Fruit fly (Drosophila melanogaster) whole organism, prepupa: Measurements from ENCODE around the gene CG9813.

Experiments
- CG10631 ChIP-seq: fragments of 200-800 bp; sonication (Bioruptor generic); optimal IDR thresholded peaks from 2 replicates; lab custom pipeline; 2016; ENCODE audit warnings: missing biosample characterization, missing genetic modification characterization
- CG11294 ChIP-seq: fragments of 200-800 bp; sonication (Bioruptor generic); IDR thresholded peaks from 2 replicates; pipeline ENCODE4 v1.3.6; 2022; ENCODE audit warnings: missing biosample characterization, missing genetic modification characterization
- CG11762 ChIP-seq: fragments of 200-800 bp; sonication (Bioruptor generic); optimal IDR thresholded peaks from 3 replicates; lab custom pipeline; 2016; ENCODE audit warnings: missing biosample characterization, missing genetic modification characterization; ENCODE audit not compliant: insufficient read depth
- CG15336 ChIP-seq: fragments of 200-800 bp; sonication (Bioruptor generic); IDR thresholded peaks from 2 replicates; pipeline ENCODE4 v1.3.6; 2022; ENCODE audit warnings: missing biosample characterization, missing genetic modification characterization
- CG3032 ChIP-seq: fragments of 200-800 bp; optimal IDR thresholded peaks from 2 replicates; lab custom pipeline; 2019; ENCODE audit warnings: missing biosample characterization, mild to moderate bottlenecking, missing genetic modification characterization, moderate library complexity
- CG31627 ChIP-seq: fragments of 200-800 bp; sonication (Bioruptor generic); optimal IDR thresholded peaks from 3 replicates; lab custom pipeline; 2016; ENCODE audit warnings: missing biosample characterization, missing genetic modification characterization
- CG32006 ChIP-seq: fragments of 200-800 bp; sonication (Bioruptor generic); optimal IDR thresholded peaks from 3 replicates; lab custom pipeline; 2017; ENCODE audit warnings: missing biosample characterization, mild to moderate bottlenecking, missing genetic modification characterization
- CG34406 ChIP-seq: fragments of 200-800 bp; sonication (Bioruptor generic); optimal IDR thresholded peaks from 3 replicates; lab custom pipeline; 2016; ENCODE audit warnings: missing biosample characterization, missing genetic modification characterization
- CG3919 ChIP-seq: fragments of 200-800 bp; sonication (Bioruptor generic); optimal IDR thresholded peaks from 3 replicates; lab custom pipeline; 2016; ENCODE audit warnings: missing biosample characterization, missing genetic modification characterization
- CG6163 ChIP-seq: fragments of 200-800 bp; sonication (Bioruptor generic); IDR thresholded peaks from 3 replicates; pipeline ENCODE4 v1.3.6; 2022; ENCODE audit warnings: missing biosample characterization, missing genetic modification characterization
- CG6276 ChIP-seq: fragments of 200-800 bp; sonication (Bioruptor generic); optimal IDR thresholded peaks from 2 replicates; lab custom pipeline; 2017; ENCODE audit warnings: missing biosample characterization, mild to moderate bottlenecking, missing genetic modification characterization
- CG6808 ChIP-seq: fragments of 200-800 bp; sonication (Bioruptor generic); optimal IDR thresholded peaks from 3 replicates; lab custom pipeline; 2017; ENCODE audit warnings: missing biosample characterization, missing genetic modification characterization, mild to moderate bottlenecking, moderate library complexity, missing genetic modification reagents
- CG8119 ChIP-seq: fragments of 200-800 bp; sonication (Bioruptor generic); IDR thresholded peaks from 3 replicates; pipeline ENCODE4 v1.3.6; 2022; ENCODE audit warnings: missing biosample characterization, missing genetic modification characterization
- CG8319 ChIP-seq: fragments of 200-800 bp; sonication (Bioruptor generic); optimal IDR thresholded peaks from 3 replicates; lab custom pipeline; 2016; ENCODE audit warnings: missing biosample characterization, missing genetic modification characterization
- CG9139 ChIP-seq: fragments of 200-800 bp; sonication (Bioruptor generic); optimal IDR thresholded peaks from 3 replicates; lab custom pipeline; 2017; ENCODE audit warnings: missing biosample characterization, mild to moderate bottlenecking, missing genetic modification characterization
- Eip78C ChIP-seq: fragments of 200-800 bp; sonication (Bioruptor generic); peaks from one replicate; lab custom pipeline; 2016; ENCODE audit warnings: missing biosample characterization, missing genetic modification characterization
- Eip93F ChIP-seq: fragments of 200-800 bp; sonication (Bioruptor generic); optimal IDR thresholded peaks from 2 replicates; lab custom pipeline; 2016; ENCODE audit warnings: missing biosample characterization, mild to moderate bottlenecking, missing genetic modification characterization
- Ets21C ChIP-seq: fragments of 200-800 bp; sonication (Bioruptor generic); optimal IDR thresholded peaks from 3 replicates; lab custom pipeline; 2016; ENCODE audit warnings: missing biosample characterization, missing genetic modification characterization
- Ets96B ChIP-seq: fragments of 200-800 bp; optimal IDR thresholded peaks from 2 replicates; lab custom pipeline; 2019; ENCODE audit warnings: missing biosample characterization, mild to moderate bottlenecking, missing genetic modification characterization, moderate library complexity
- Gug ChIP-seq: fragments of 200-800 bp; sonication (Bioruptor generic); IDR thresholded peaks from 2 replicates; pipeline ENCODE4 v1.3.6; 2022; ENCODE audit warnings: missing biosample characterization, missing genetic modification characterization
- Hr38 ChIP-seq: sonication (Bioruptor generic); optimal IDR thresholded peaks from 2 replicates; lab custom pipeline; 2016; ENCODE audit warnings: missing biosample characterization, missing genetic modification characterization
- Hr39 ChIP-seq: fragments of 200-800 bp; sonication (Bioruptor generic); optimal IDR thresholded peaks from 2 replicates; lab custom pipeline; 2016; ENCODE audit warnings: missing biosample characterization, missing genetic modification characterization
- Met ChIP-seq: fragments of 200-800 bp; sonication (Bioruptor generic); optimal IDR thresholded peaks from 3 replicates; lab custom pipeline; 2016; ENCODE audit warnings: missing biosample characterization, missing genetic modification characterization
- OdsH ChIP-seq: fragments of 200-800 bp; sonication (Bioruptor generic); optimal IDR thresholded peaks from 3 replicates; lab custom pipeline; 2016; ENCODE audit warnings: missing biosample characterization, missing genetic modification characterization
- Smox ChIP-seq: fragments of 200-800 bp; sonication (Bioruptor generic); optimal IDR thresholded peaks from 3 replicates; lab custom pipeline; 2016; ENCODE audit warnings: missing biosample characterization, missing genetic modification characterization
- Sox102F ChIP-seq: fragments of 200-800 bp; sonication (Bioruptor generic); optimal IDR thresholded peaks from 2 replicates; lab custom pipeline; 2016; ENCODE audit warnings: missing biosample characterization, mild to moderate bottlenecking, missing genetic modification characterization
- Sox15 ChIP-seq: fragments of 200-800 bp; sonication (Bioruptor generic); optimal IDR thresholded peaks from 3 replicates; lab custom pipeline; 2016; ENCODE audit warnings: missing biosample characterization, missing genetic modification characterization
- acj6 ChIP-seq: fragments of 200-800 bp; sonication (Bioruptor generic); optimal IDR thresholded peaks from 3 replicates; lab custom pipeline; 2016; ENCODE audit warnings: missing biosample characterization, missing genetic modification characterization
- cyc ChIP-seq: fragments of 200-800 bp; sonication (Bioruptor generic); optimal IDR thresholded peaks from 3 replicates; lab custom pipeline; 2016; ENCODE audit warnings: missing biosample characterization, missing genetic modification characterization
- dsx ChIP-seq: fragments of 200-800 bp; optimal IDR thresholded peaks from 3 replicates; lab custom pipeline; 2019; ENCODE audit warnings: missing biosample characterization, mild to moderate bottlenecking, missing genetic modification characterization, moderate library complexity; ENCODE audit not compliant: poor library complexity, severe bottlenecking
- eg ChIP-seq: fragments of 200-800 bp; sonication (Bioruptor generic); IDR thresholded peaks from 3 replicates; pipeline ENCODE4 v1.3.6; 2022; ENCODE audit warnings: missing biosample characterization, missing genetic modification characterization
- fd85E ChIP-seq: fragments of 200-800 bp; sonication (Bioruptor generic); optimal IDR thresholded peaks from 3 replicates; lab custom pipeline; 2016; ENCODE audit warnings: missing biosample characterization, missing genetic modification characterization
- fkh ChIP-seq: fragments of 200-800 bp; sonication (Bioruptor generic); optimal IDR thresholded peaks from 3 replicates; lab custom pipeline; 2017; ENCODE audit warnings: missing biosample characterization, mild to moderate bottlenecking, missing genetic modification characterization, moderate library complexity
- lz ChIP-seq: fragments of 200-800 bp; sonication (Bioruptor generic); optimal IDR thresholded peaks from 3 replicates; lab custom pipeline; 2016; ENCODE audit warnings: missing biosample characterization, missing genetic modification characterization
- net ChIP-seq: fragments of 200-800 bp; sonication (Bioruptor generic); optimal IDR thresholded peaks from 3 replicates; lab custom pipeline; 2016; ENCODE audit warnings: missing biosample characterization, missing genetic modification characterization
- salr ChIP-seq, 2 experiments: fragments of 200-800 bp; sonication (Bioruptor generic); optimal IDR thresholded peaks; 3 replicates each; lab custom pipeline; 2016 to 2018; ENCODE audit warnings: missing biosample characterization in 2 of 2, missing genetic modification characterization in 2 of 2, mild to moderate bottlenecking in 1 of 2
- ss ChIP-seq, 2 experiments: fragments of 200-800 bp; sonication (Bioruptor generic); optimal IDR thresholded peaks; 2 replicates in 1 of 2; 3 replicates in 1 of 2; lab custom pipeline; 2017 to 2018; ENCODE audit warnings: mild to moderate bottlenecking in 2 of 2, missing biosample characterization in 2 of 2, missing genetic modification characterization in 2 of 2, moderate library complexity in 1 of 2
- svp ChIP-seq: fragments of 200-800 bp; sonication (Bioruptor generic); peaks from one replicate; lab custom pipeline; 2016; ENCODE audit warnings: missing biosample characterization, missing genetic modification characterization
- topi ChIP-seq: fragments of 200-800 bp; sonication (Bioruptor generic); optimal IDR thresholded peaks from 3 replicates; lab custom pipeline; 2016; ENCODE audit warnings: missing biosample characterization, missing genetic modification characterization
- vri ChIP-seq: fragments of 200-800 bp; sonication (Bioruptor generic); optimal IDR thresholded peaks from 3 replicates; lab custom pipeline; 2016; ENCODE audit warnings: missing biosample characterization, mild to moderate bottlenecking, missing genetic modification characterization

CG9813 gene

dm6 chr3R:13364175-13365174, 15.1 kb downstream of the CG9813 start, which contains the start of gene Dic1 (continued):
- TF ChIP-seq CG31627 (GFP tag; lab: Kevin White, UChicago) (peak; percentile 96), fd85E (GFP tag; lab: Kevin White, UChicago) (peak; percentile 85), cyc (GFP tag; lab: Kevin White, UChicago) (peak; percentile 96), Hr39 (GFP tag; lab: Kevin White, UChicago) (peak; percentile 96), Eip93F (GFP tag; lab: Kevin White, UChicago) (peak; percentile 89), net (peak; percentile 97), Sox15 (GFP tag; lab: Kevin White, UChicago) (peak; percentile 96), svp (peak; percentile 100), CG8319 (GFP tag; lab: Kevin White, UChicago) (peak; percentile 97), CG11294 (GFP tag; lab: Robert Waterston, UW) (peak; percentile 85; the same call in 1 of the 2 replicates), CG6276 (peak; percentile 98), CG32006 (GFP tag; lab: Kevin White, UChicago) (peak; percentile 99), CG34406 (GFP tag; lab: Kevin White, UChicago) (peak; percentile 98), Gug (GFP tag; lab: Robert Waterston, UW) (peak; percentile 87), CG10631 (GFP tag; lab: Kevin White, UChicago) (peak; percentile 96), Met (peak; percentile 97), lz (GFP tag; lab: Kevin White, UChicago) (peak; percentile 97), CG3919 (GFP tag; lab: Kevin White, UChicago) (peak; percentile 98), CG9139 (peak; percentile 90), CG11762 (GFP tag; lab: Kevin White, UChicago) (peak; percentile 98), OdsH (GFP tag; lab: Kevin White, UChicago) (peak; percentile 98), topi (peak; percentile 98), eg (GFP tag; lab: Robert Waterston, UW) (peak; percentile 93), Eip78C (peak; percentile 100), Ets96B (tag; lab: Kevin White, UChicago) (peak; percentile 95), Hr38 (GFP tag; lab: Kevin White, UChicago) (peak; percentile 26), Smox (GFP tag; lab: Kevin White, UChicago) (peak; percentile 97), CG15336 (peak; percentile 96), salr (GFP tag; optimal IDR thresholded peaks at IDR 0.05; lab: Kevin White, UChicago) (peak; percentile 78 to 98), Sox102F (GFP tag; lab: Kevin White, UChicago) (peak; percentile 97), CG6808 (GFP tag; lab: Kevin White, UChicago) (peak; percentile 95), CG8119 (GFP tag; lab: Robert Waterston, UW) (peak; percentile 96), CG6163 (peak; percentile 92), ss (GFP tag; optimal IDR thresholded peaks at IDR 0.05; lab: Kevin White, UChicago) (peak; percentile 83 to 93), CG3032 (tag; lab: Kevin White, UChicago) (peak; percentile 94), acj6 (GFP tag; lab: Kevin White, UChicago) (peak; percentile 98), Ets21C (peak; percentile 93), dsx (peak; percentile 85), vri (GFP tag; lab: Kevin White, UChicago) (peak; percentile 87), fkh (GFP tag; lab: Kevin White, UChicago) (peak; percentile 66)
